Worm (Caenorhabditis elegans): ENCODE data around the gene F37C12.10.

DNA sequence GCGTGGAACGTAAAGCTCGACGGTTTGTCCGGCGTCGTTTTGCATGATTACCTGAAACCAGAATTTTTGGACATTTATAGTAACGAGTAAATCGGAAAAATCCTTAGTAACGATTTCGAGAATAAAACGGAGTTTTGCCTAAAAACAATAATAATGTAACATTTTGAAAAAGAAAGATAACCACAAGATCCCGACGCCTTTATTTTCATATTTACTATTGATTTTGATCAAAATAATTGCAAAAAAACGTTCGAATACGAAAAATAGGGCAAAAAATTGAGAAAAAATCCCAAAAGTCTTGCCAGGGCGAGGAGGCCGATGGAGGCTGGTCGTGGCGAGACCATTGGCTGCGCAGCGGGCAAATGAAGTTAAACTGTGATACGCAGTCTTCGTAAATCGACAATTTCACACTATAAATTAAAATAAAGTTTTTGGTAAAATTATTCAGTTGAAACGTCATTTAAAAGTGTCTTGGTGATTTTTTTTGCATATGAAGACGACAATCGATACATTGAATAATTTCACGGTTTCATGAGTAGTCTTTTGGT lies 1.5 kb upstream of the F37C12.10 start, which contains the start of gene rps-21:
- no peak for TF ChIP-seq nhr-10 (tag; optimal IDR thresholded peaks at IDR 0.05)
- no peak for TF ChIP-seq ama-1 (optimal IDR thresholded peaks at IDR 0.05)
- no peak for TF ChIP-seq ztf-11 (tag; optimal IDR thresholded peaks at IDR 0.05)

All from whole organism, L2 larva.